Worm (Caenorhabditis elegans): Measurements from ENCODE around the gene ttc-17.

ttc-17 gene

DNA sequence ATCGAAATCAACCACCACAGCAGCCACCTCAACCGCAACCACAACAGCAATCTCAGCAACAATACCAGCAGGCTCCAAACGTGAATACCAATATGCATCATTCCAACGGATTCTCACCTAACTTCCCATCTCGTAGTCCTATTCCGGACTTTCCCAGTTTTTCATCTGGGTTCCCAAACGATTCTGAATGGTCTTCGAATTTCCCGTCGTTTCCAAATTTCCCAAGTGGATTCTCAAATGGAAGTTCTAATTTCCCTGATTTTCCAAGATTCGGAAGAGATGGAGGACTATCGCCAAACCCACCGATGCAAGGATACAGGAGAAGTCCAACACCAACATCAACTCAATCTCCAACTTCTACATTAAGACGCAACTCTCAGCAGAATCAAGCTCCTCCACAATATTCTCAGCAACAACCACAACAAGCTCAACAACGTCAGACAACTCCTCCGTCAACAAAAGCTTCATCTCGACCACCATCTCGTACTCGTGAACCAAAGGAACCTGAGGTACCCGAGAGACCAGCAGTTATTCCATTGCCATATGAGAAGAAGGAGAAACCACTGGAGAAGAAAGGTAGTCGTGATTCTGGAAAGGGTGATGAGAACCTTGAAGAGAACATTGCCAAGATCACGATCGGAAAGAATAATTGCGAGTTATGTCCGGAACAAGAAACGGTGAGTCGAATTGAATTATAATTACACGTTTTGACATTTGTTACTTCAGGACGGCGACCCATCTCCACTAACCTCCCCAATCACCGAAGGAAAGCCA, 19.2 kb upstream of the ttc-17 start:
- no peak for TF ChIP-seq flt-1 (GFP tag; IDR thresholded peaks at IDR 0.05)
- TF ChIP-seq tab-1 (GFP tag; IDR thresholded peaks at IDR 0.05): no peak
- TF ChIP-seq cog-1 (tag; optimal IDR thresholded peaks at IDR 0.05): no peak
- no peak for TF ChIP-seq T22C8.4 (GFP tag; IDR thresholded peaks at IDR 0.05)
- TF ChIP-seq ref-1 (GFP tag; conservative IDR thresholded peaks at IDR 0.05): no peak
- no peak for TF ChIP-seq ztf-29 (GFP tag; IDR thresholded peaks at IDR 0.05)
- no peak for TF ChIP-seq med-1 (GFP tag; optimal IDR thresholded peaks at IDR 0.05; ENCODE audit: insufficient read depth)
- no peak for TF ChIP-seq klf-2 (GFP tag; conservative IDR thresholded peaks at IDR 0.05)
- TF ChIP-seq ztf-23 (GFP tag; IDR thresholded peaks at IDR 0.05): no peak

- TF ChIP-seq ztf-29 (GFP tag; IDR thresholded peaks at IDR 0.05) (no peak), tab-1 (GFP tag; IDR thresholded peaks at IDR 0.05) (no peak), flt-1 (GFP tag; IDR thresholded peaks at IDR 0.05) (no peak), ref-1 (GFP tag; conservative IDR thresholded peaks at IDR 0.05) (no peak), klf-2 (GFP tag; conservative IDR thresholded peaks at IDR 0.05) (no peak), med-1 (GFP tag; optimal IDR thresholded peaks at IDR 0.05; ENCODE audit: insufficient read depth) (no peak), ztf-23 (GFP tag; IDR thresholded peaks at IDR 0.05) (no peak), cog-1 (tag; optimal IDR thresholded peaks at IDR 0.05) (no peak), T22C8.4 (GFP tag; IDR thresholded peaks at IDR 0.05) (no peak)
Observed at ce11 chrV:8938445-8938844, 18.4 kb upstream of the ttc-17 start.

DNA sequence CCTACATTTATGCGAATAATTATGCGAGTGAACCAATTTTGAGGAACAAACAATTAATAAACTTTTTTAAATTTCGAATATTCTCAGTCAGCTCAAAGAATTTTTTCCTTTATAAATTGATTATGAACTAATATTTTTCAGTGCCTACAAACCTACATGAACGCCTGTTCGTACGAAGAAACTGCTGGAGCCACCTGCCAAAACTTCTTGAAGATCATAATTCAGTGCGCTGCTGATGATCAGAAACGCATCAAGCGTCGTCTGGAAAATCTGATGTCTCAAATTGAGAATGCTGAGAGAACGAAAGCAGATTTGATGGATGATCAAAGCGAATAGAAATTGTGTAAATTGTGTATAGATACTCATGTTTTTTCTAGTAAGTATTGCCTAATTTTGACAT, 17.9 kb upstream of the ttc-17 start:
- no peak for TF ChIP-seq cog-1 (tag; optimal IDR thresholded peaks at IDR 0.05)
- no peak for TF ChIP-seq flt-1 (GFP tag; IDR thresholded peaks at IDR 0.05)
- TF ChIP-seq ref-1 (GFP tag; conservative IDR thresholded peaks at IDR 0.05): no peak
- no peak for TF ChIP-seq ztf-23 (GFP tag; IDR thresholded peaks at IDR 0.05)
- TF ChIP-seq ztf-29 (GFP tag; IDR thresholded peaks at IDR 0.05): no peak
- no peak for TF ChIP-seq med-1 (GFP tag; optimal IDR thresholded peaks at IDR 0.05; ENCODE audit: insufficient read depth)
- TF ChIP-seq T22C8.4 (GFP tag; IDR thresholded peaks at IDR 0.05): no peak
- no peak for TF ChIP-seq klf-2 (GFP tag; conservative IDR thresholded peaks at IDR 0.05)
- no peak for TF ChIP-seq tab-1 (GFP tag; IDR thresholded peaks at IDR 0.05)

DNA sequence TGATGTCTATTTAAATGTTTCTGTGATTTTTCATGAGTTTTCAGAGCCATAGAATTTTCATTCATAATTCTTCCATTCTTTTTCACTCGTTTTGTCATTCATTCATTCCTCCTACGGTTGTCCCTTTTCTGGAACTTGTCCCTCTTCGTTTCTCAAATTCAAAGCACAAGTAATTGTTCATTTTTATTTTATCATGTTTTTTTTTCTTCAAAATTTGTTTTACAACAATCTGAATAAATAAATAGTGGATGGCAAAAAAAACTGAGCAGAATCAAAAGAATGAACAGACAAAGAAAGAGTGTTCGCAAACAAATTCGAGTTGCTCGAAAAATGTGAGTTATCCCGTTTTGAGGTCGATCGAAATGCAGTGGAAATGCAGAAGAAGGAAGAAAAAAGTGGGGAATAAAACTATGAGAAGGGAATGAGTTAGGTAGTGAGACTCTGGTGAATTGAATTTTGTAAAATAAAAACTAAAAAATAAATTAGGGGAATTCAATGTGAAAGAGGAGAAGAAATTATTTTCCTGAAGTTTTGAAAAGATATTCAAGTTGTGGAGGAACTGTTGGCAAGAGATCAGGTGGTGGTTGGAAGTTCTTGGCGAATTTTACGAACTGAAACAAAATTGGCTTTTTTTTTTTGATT, 17.3 kb upstream of the ttc-17 start:
- TF ChIP-seq ztf-23 (GFP tag; IDR thresholded peaks at IDR 0.05) (no peak), tab-1 (GFP tag; IDR thresholded peaks at IDR 0.05) (no peak), cog-1 (tag; optimal IDR thresholded peaks at IDR 0.05) (no peak)

DNA sequence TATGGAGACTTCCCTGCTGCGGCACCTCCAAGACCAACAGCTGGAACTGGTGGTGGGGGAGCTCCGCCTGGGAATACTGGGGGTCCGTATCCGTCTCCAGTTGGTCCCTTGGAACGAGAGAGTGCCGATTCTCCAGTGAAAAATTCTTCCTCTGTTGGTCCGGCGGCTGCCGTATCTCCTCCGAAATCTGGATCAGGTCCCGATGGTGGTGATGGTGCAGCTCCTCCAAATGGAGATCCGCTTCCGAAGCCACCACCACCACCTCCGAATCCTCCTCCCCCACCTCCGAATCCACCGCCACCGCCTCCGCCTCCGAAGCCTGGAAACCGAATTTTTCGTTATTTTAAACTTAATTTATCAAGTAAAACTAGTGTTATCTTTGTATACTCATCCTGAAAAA, 16.4 kb upstream of the ttc-17 start:
- no peak for TF ChIP-seq med-1 (GFP tag; optimal IDR thresholded peaks at IDR 0.05; ENCODE audit: insufficient read depth)
- TF ChIP-seq T22C8.4 (GFP tag; IDR thresholded peaks at IDR 0.05): no peak

- TF ChIP-seq ztf-29 (GFP tag; IDR thresholded peaks at IDR 0.05) (no peak), med-1 (GFP tag; optimal IDR thresholded peaks at IDR 0.05; ENCODE audit: insufficient read depth) (no peak), tab-1 (GFP tag; IDR thresholded peaks at IDR 0.05) (no peak), ztf-23 (GFP tag; IDR thresholded peaks at IDR 0.05) (no peak), T22C8.4 (GFP tag; IDR thresholded peaks at IDR 0.05) (no peak), ref-1 (GFP tag; conservative IDR thresholded peaks at IDR 0.05) (no peak), flt-1 (GFP tag; IDR thresholded peaks at IDR 0.05) (no peak), klf-2 (GFP tag; conservative IDR thresholded peaks at IDR 0.05) (no peak), cog-1 (tag; optimal IDR thresholded peaks at IDR 0.05) (no peak)
Observed at ce11 chrV:8942437-8942978, 14.3 kb upstream of the ttc-17 start.

DNA sequence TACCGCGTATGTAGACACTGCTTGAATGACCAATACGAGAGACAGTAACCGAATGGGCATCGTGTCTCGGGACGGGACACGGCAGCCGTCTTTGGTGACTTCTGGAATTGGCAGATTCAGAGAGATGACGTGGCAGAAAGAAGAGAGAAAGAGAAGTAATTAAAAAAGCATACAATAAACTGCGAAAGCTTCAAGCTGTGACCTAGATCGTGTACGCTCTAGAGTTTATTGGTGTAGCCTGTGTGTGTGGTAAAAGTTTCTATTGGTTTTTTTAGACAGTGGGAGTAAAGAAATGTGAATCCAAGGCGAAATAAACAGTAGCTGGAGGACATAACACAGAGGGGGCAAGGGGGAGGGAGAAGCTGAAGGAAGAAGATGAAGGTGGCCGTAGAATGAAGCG, 12.9 kb upstream of the ttc-17 start, which contains the start of gene T19A5.3:
TSS of gene T19A5.3 (minus strand) at position 101 of the 400 bp plus-strand sequence.
- TF ChIP-seq ref-1 (GFP tag; conservative IDR thresholded peaks at IDR 0.05) (no peak), cog-1 (tag; optimal IDR thresholded peaks at IDR 0.05) (no peak), T22C8.4 (GFP tag; IDR thresholded peaks at IDR 0.05) (no peak), flt-1 (GFP tag; IDR thresholded peaks at IDR 0.05) (no peak), ztf-23 (GFP tag; IDR thresholded peaks at IDR 0.05) (no peak), ztf-29 (GFP tag; IDR thresholded peaks at IDR 0.05) (no peak), tab-1 (GFP tag; IDR thresholded peaks at IDR 0.05) (no peak), med-1 (GFP tag; optimal IDR thresholded peaks at IDR 0.05; ENCODE audit: insufficient read depth) (no peak), klf-2 (GFP tag; conservative IDR thresholded peaks at IDR 0.05) (no peak)

- TF ChIP-seq klf-2 (GFP tag; conservative IDR thresholded peaks at IDR 0.05) (no peak), med-1 (GFP tag; optimal IDR thresholded peaks at IDR 0.05; ENCODE audit: insufficient read depth) (no peak), ztf-29 (GFP tag; IDR thresholded peaks at IDR 0.05) (no peak), ref-1 (GFP tag; conservative IDR thresholded peaks at IDR 0.05) (no peak), ztf-23 (GFP tag; IDR thresholded peaks at IDR 0.05) (no peak), tab-1 (GFP tag; IDR thresholded peaks at IDR 0.05) (no peak), T22C8.4 (GFP tag; IDR thresholded peaks at IDR 0.05) (no peak), flt-1 (GFP tag; IDR thresholded peaks at IDR 0.05) (no peak), cog-1 (tag; optimal IDR thresholded peaks at IDR 0.05) (no peak)
Observed at ce11 chrV:8944481-8944880, 12.4 kb upstream of the ttc-17 start.

ce11 chrV:8946142-8946541, 10.7 kb upstream of the ttc-17 start:
- TF ChIP-seq T22C8.4 (GFP tag; IDR thresholded peaks at IDR 0.05) (no peak), ztf-29 (GFP tag; IDR thresholded peaks at IDR 0.05) (no peak), flt-1 (GFP tag; IDR thresholded peaks at IDR 0.05) (no peak), klf-2 (GFP tag; conservative IDR thresholded peaks at IDR 0.05) (no peak), cog-1 (tag; optimal IDR thresholded peaks at IDR 0.05) (no peak), ref-1 (GFP tag; conservative IDR thresholded peaks at IDR 0.05) (no peak), tab-1 (GFP tag; IDR thresholded peaks at IDR 0.05) (no peak), med-1 (GFP tag; optimal IDR thresholded peaks at IDR 0.05; ENCODE audit: insufficient read depth) (no peak), ztf-23 (GFP tag; IDR thresholded peaks at IDR 0.05) (no peak)

Measured in whole organism, midembryonic.